Worm (Caenorhabditis elegans) whole organism, L2 larva: ENCODE results near the gene C16D9.6.

Source experiments
- C34F6.9 ChIP-seq: fragments of 150-350 bp; optimal IDR thresholded peaks from 2 replicates; lab custom pipeline; 2014; ENCODE audit warnings: missing biosample characterization, missing genetic modification characterization
- F13H6.1 ChIP-seq: sonication (generic microtip); optimal IDR thresholded peaks from 2 replicates; lab custom pipeline; 2016; ENCODE audit warnings: missing genetic modification characterization, missing compliant biosample characterization
- R02D3.7 ChIP-seq: fragments of 150-350 bp; optimal IDR thresholded peaks from 2 replicates; lab custom pipeline; 2014; ENCODE audit warnings: missing biosample characterization, missing genetic modification characterization
- ZK546.5 ChIP-seq: sonication (generic microtip); optimal IDR thresholded peaks from 2 replicates; lab custom pipeline; 2017; ENCODE audit warnings: missing biosample characterization, missing genetic modification characterization
- alr-1 ChIP-seq: fragments of 150-350 bp; optimal IDR thresholded peaks from 2 replicates; lab custom pipeline; 2014; ENCODE audit warnings: missing biosample characterization, missing genetic modification characterization
- ama-1 ChIP-seq: fragments of 150-350 bp; optimal IDR thresholded peaks from 2 replicates; lab custom pipeline; 2018; ENCODE audit warnings: inconsistent platforms
- blmp-1 ChIP-seq: sonication (generic microtip); optimal IDR thresholded peaks from 2 replicates; lab custom pipeline; 2017; ENCODE audit warnings: missing genetic modification characterization, mild to moderate bottlenecking, missing compliant biosample characterization, antibody characterized with exemption, moderate library complexity; ENCODE audit not compliant: insufficient read depth
- egl-27 ChIP-seq: sonication (generic microtip); optimal IDR thresholded peaks from 3 replicates; lab custom pipeline; 2017; ENCODE audit warnings: missing biosample characterization, missing genetic modification reagents, missing genetic modification characterization
- elt-1 ChIP-seq: fragments of 150-350 bp; optimal IDR thresholded peaks from 2 replicates; lab custom pipeline; 2014; ENCODE audit warnings: missing biosample characterization, missing genetic modification characterization
- elt-3 ChIP-seq: sonication (generic microtip); optimal IDR thresholded peaks from 2 replicates; lab custom pipeline; 2017; ENCODE audit warnings: missing biosample characterization, missing genetic modification characterization
- fos-1 ChIP-seq: fragments of 150-350 bp; optimal IDR thresholded peaks from 2 replicates; lab custom pipeline; 2014; ENCODE audit warnings: missing biosample characterization, missing genetic modification characterization
- lin-11 ChIP-seq: fragments of 150-350 bp; sonication (generic microtip); optimal IDR thresholded peaks from 2 replicates; lab custom pipeline; 2014; ENCODE audit warnings: missing biosample characterization, missing genetic modification characterization, inconsistent platforms, mixed read lengths
- lin-39 ChIP-seq: fragments of 150-350 bp; optimal IDR thresholded peaks from 2 replicates; lab custom pipeline; 2014; ENCODE audit warnings: missing biosample characterization, missing genetic modification reagents, missing genetic modification characterization
- lsy-2 ChIP-seq, 2 experiments: fragments of 150-350 bp in 1 of 2; sonication (generic microtip) in 1 of 2; optimal IDR thresholded peaks; 2 replicates each; lab custom pipeline; 2014 to 2017; ENCODE audit warnings: missing biosample characterization in 2 of 2, missing genetic modification characterization in 2 of 2
- mbf-1 ChIP-seq: sonication (generic microtip); optimal IDR thresholded peaks from 2 replicates; lab custom pipeline; 2017; ENCODE audit warnings: missing biosample characterization, missing genetic modification characterization
- mdl-1 ChIP-seq, 2 experiments: fragments of 150-350 bp in 1 of 2; sonication (generic microtip) in 1 of 2; optimal IDR thresholded peaks; 2 replicates each; lab custom pipeline; 2017; ENCODE audit warnings: missing biosample characterization in 2 of 2, missing genetic modification characterization in 2 of 2
- nhr-10 ChIP-seq: sonication (generic microtip); optimal IDR thresholded peaks from 2 replicates; lab custom pipeline; 2017; ENCODE audit warnings: missing biosample characterization, missing genetic modification characterization
- nhr-12 ChIP-seq: fragments of 150-350 bp; optimal IDR thresholded peaks from 2 replicates; lab custom pipeline; 2014; ENCODE audit warnings: missing biosample characterization, missing genetic modification characterization
- nhr-129 ChIP-seq: fragments of 150-350 bp; optimal IDR thresholded peaks from 2 replicates; lab custom pipeline; 2014; ENCODE audit warnings: missing biosample characterization, missing genetic modification characterization
- nhr-23 ChIP-seq: fragments of 150-350 bp; optimal IDR thresholded peaks from 2 replicates; lab custom pipeline; 2014; ENCODE audit warnings: missing biosample characterization, missing genetic modification reagents, missing genetic modification characterization
- nhr-25 ChIP-seq: fragments of 150-350 bp; sonication (generic microtip); optimal IDR thresholded peaks from 3 replicates; lab custom pipeline; 2014; ENCODE audit warnings: missing biosample characterization, missing genetic modification characterization
- nhr-6 ChIP-seq: fragments of 150-350 bp; optimal IDR thresholded peaks from 2 replicates; lab custom pipeline; 2014; ENCODE audit warnings: missing biosample characterization, missing genetic modification characterization
- nhr-77 ChIP-seq: fragments of 150-350 bp; optimal IDR thresholded peaks from 2 replicates; lab custom pipeline; 2014; ENCODE audit warnings: missing biosample characterization, missing genetic modification characterization
- skn-1 ChIP-seq: sonication (generic microtip); optimal IDR thresholded peaks from 2 replicates; lab custom pipeline; 2017; ENCODE audit warnings: missing biosample characterization, missing genetic modification characterization
- sma-3 ChIP-seq: sonication (generic microtip); optimal IDR thresholded peaks from 2 replicates; lab custom pipeline; 2016; ENCODE audit warnings: missing genetic modification reagents, missing genetic modification characterization, missing compliant biosample characterization
- sma-9 ChIP-seq, 2 experiments: fragments of 150-350 bp in 1 of 2; sonication (generic microtip) in 1 of 2; optimal IDR thresholded peaks; 2 replicates each; lab custom pipeline; 2014 to 2016; ENCODE audit warnings: missing genetic modification characterization in 2 of 2, mild to moderate bottlenecking in 1 of 2, missing biosample characterization in 1 of 2, missing compliant biosample characterization in 1 of 2, missing genetic modification reagents in 1 of 2, moderate library complexity in 1 of 2
- snpc-4 ChIP-seq: fragments of 150-350 bp; optimal IDR thresholded peaks from 2 replicates; lab custom pipeline; 2014; ENCODE audit warnings: missing biosample characterization, missing genetic modification characterization
- unc-39 ChIP-seq: fragments of 150-350 bp; optimal IDR thresholded peaks from 2 replicates; lab custom pipeline; 2014; ENCODE audit warnings: missing biosample characterization, missing genetic modification characterization
- unc-55 ChIP-seq: fragments of 150-350 bp; sonication (generic microtip); optimal IDR thresholded peaks from 3 replicates; lab custom pipeline; 2014; ENCODE audit warnings: missing biosample characterization, missing genetic modification reagents, missing genetic modification characterization
- unc-62 ChIP-seq: fragments of 150-350 bp; optimal IDR thresholded peaks from 2 replicates; lab custom pipeline; 2014; ENCODE audit warnings: missing biosample characterization, missing genetic modification reagents, missing genetic modification characterization
- zag-1 ChIP-seq: fragments of 150-350 bp; optimal IDR thresholded peaks from 2 replicates; lab custom pipeline; 2014; ENCODE audit warnings: missing biosample characterization, missing genetic modification characterization
- ztf-4 ChIP-seq: fragments of 150-350 bp; optimal IDR thresholded peaks from 2 replicates; lab custom pipeline; 2014; ENCODE audit warnings: missing biosample characterization, missing genetic modification characterization

The C16D9.6 gene

ce11 chrV:8288125-8288806 lies 38.2 kb upstream of the C16D9.6 start:
- TF ChIP-seq skn-1 (tag; lab: Kevin White, UChicago) (no peak), R02D3.7 (no peak), nhr-6 (tag; lab: Kevin White, UChicago) (peak; percentile 7), nhr-23 (tag; lab: Kevin White, UChicago) (no peak), snpc-4 (tag; lab: Kevin White, UChicago) (no peak), ama-1 (lab: Kevin White, UChicago) (no peak), sma-9 (GFP tag; optimal IDR thresholded peaks at IDR 0.05; lab: Kevin White, UChicago) (peak; percentile 98), sma-9 (tag; optimal IDR thresholded peaks at IDR 0.05; lab: Kevin White, UChicago) (no peak), mdl-1 (tag; optimal IDR thresholded peaks at IDR 0.05; lab: Kevin White, UChicago) (peak in 1 of 2 experiments; percentile 64), F13H6.1 (tag; lab: Kevin White, UChicago) (no peak), zag-1 (peak; percentile 24), elt-3 (no peak), C34F6.9 (tag; lab: Kevin White, UChicago) (peak; percentile 45), nhr-25 (tag; lab: Kevin White, UChicago) (no peak), lin-39 (no peak), elt-1 (tag; lab: Kevin White, UChicago) (no peak), egl-27 (no peak)

- TF ChIP-seq F13H6.1 (tag; lab: Kevin White, UChicago) (no peak), unc-55 (GFP tag; lab: Kevin White, UChicago) (no peak), fos-1 (tag; lab: Kevin White, UChicago) (peak; percentile 28), nhr-77 (tag; lab: Kevin White, UChicago) (no peak), skn-1 (tag; lab: Kevin White, UChicago) (no peak), egl-27 (no peak)
- TF ChIP-seq, all 48 proteins: peak for 1
These were observed 35.3 kb upstream of the C16D9.6 start for ce11 chrV:8285455-8285854.

ce11 chrV:8284800-8285199 lies 34.7 kb upstream of the C16D9.6 start, which contains the start of gene slc-17.5:
Gene slc-17.5 (minus strand): TSS chrV:8284900.
- no peak for TF ChIP-seq nhr-129 (tag; lab: Kevin White, UChicago)
- no peak for TF ChIP-seq mbf-1 (tag; lab: Kevin White, UChicago)
- no peak for TF ChIP-seq zag-1
- TF ChIP-seq ZK546.5 (tag; lab: Kevin White, UChicago), result no peak
- TF ChIP-seq nhr-77 (tag; lab: Kevin White, UChicago), result no peak
- TF ChIP-seq, all 48 proteins: peak for 0

- TF ChIP-seq blmp-1 (tag; lab: Kevin White, UChicago) (no peak), nhr-25 (tag; lab: Kevin White, UChicago) (no peak), lsy-2 (tag; optimal IDR thresholded peaks at IDR 0.05; lab: Kevin White, UChicago) (no peak), unc-62 (no peak), nhr-129 (tag; lab: Kevin White, UChicago) (no peak)
These were observed 32.8 kb upstream of the C16D9.6 start for ce11 chrV:8282933-8283332.

- TF ChIP-seq nhr-129 (tag; lab: Kevin White, UChicago) (no peak), nhr-77 (tag; lab: Kevin White, UChicago) (no peak), alr-1 (tag; lab: Kevin White, UChicago) (no peak)
These were observed 31.5 kb upstream of the C16D9.6 start for ce11 chrV:8281646-8282045.

- TF ChIP-seq lin-11 (no peak), zag-1 (no peak), nhr-10 (tag; lab: Kevin White, UChicago) (no peak), skn-1 (tag; lab: Kevin White, UChicago) (no peak), lsy-2 (tag; optimal IDR thresholded peaks at IDR 0.05; lab: Kevin White, UChicago) (no peak), nhr-23 (tag; lab: Kevin White, UChicago) (no peak), nhr-12 (tag; lab: Kevin White, UChicago) (no peak), C34F6.9 (tag; lab: Kevin White, UChicago) (no peak), sma-3 (GFP tag; lab: Kevin White, UChicago) (no peak), unc-39 (tag; lab: Kevin White, UChicago) (no peak), ztf-4 (tag; lab: Kevin White, UChicago) (no peak), sma-9 (GFP tag; optimal IDR thresholded peaks at IDR 0.05; lab: Kevin White, UChicago) (no peak), sma-9 (tag; optimal IDR thresholded peaks at IDR 0.05; lab: Kevin White, UChicago) (no peak), elt-1 (tag; lab: Kevin White, UChicago) (no peak), alr-1 (tag; lab: Kevin White, UChicago) (no peak)
These were observed 30.7 kb upstream of the C16D9.6 start, which contains the start of gene str-135 for ce11 chrV:8280770-8281169. Gene str-135 (minus strand): TSS chrV:8280870.
